Worm (Caenorhabditis elegans) whole organism, young adult: ENCODE results near the gene B0495.7.

Experiments
- B0035.1 ChIP-seq: sonication (generic microtip); optimal IDR thresholded peaks from 2 replicates; lab custom pipeline; 2016; ENCODE audit warnings: missing genetic modification characterization, mild to moderate bottlenecking, missing compliant biosample characterization, missing genotype, missing genetic modification reagents
- ama-1 ChIP-seq, 3 experiments: fragments of 150-350 bp in 1 of 3; sonication (generic microtip) in 2 of 3; optimal IDR thresholded peaks; 2 replicates each; lab custom pipeline; 2014 to 2018; ENCODE audit warnings: missing biosample characterization in 2 of 3, missing genetic modification characterization in 2 of 3, missing genetic modification reagents in 2 of 3
- ceh-27 ChIP-seq: fragments of 200-800 bp; sonication (Bioruptor generic); optimal IDR thresholded peaks from 2 replicates; lab custom pipeline; 2018; ENCODE audit warnings: mild to moderate bottlenecking, missing genetic modification characterization, moderate library complexity, missing compliant biosample characterization
- ceh-58 ChIP-seq: fragments of 200-800 bp; sonication (Bioruptor generic); IDR thresholded peaks from 2 replicates; pipeline ENCODE4 v1.3.6; 2022; ENCODE audit warnings: missing genetic modification characterization, missing compliant biosample characterization
- ceh-91 ChIP-seq: fragments of 200-800 bp; sonication (Bioruptor generic); IDR thresholded peaks from 2 replicates; pipeline ENCODE4 v1.3.6; 2022; ENCODE audit warnings: missing genetic modification reagents, missing genetic modification characterization, missing compliant biosample characterization
- let-607 ChIP-seq, 2 experiments: fragments of 200-800 bp in 1 of 2; sonication (Bioruptor generic) in 1 of 2; sonication (generic microtip) in 1 of 2; optimal IDR thresholded peaks; 2 replicates each; lab custom pipeline; 2016 to 2018; ENCODE audit warnings: mild to moderate bottlenecking in 2 of 2, missing compliant biosample characterization in 2 of 2, missing genetic modification characterization in 2 of 2, moderate library complexity in 2 of 2, missing genotype in 1 of 2
- madf-10 ChIP-seq: sonication (generic microtip); optimal IDR thresholded peaks from 2 replicates; lab custom pipeline; 2016; ENCODE audit warnings: mild to moderate bottlenecking, missing genetic modification characterization, missing compliant biosample characterization
- mes-4 ChIP-seq: sonication (generic microtip); optimal IDR thresholded peaks from 2 replicates; lab custom pipeline; 2016; ENCODE audit warnings: missing genotype, missing genetic modification characterization, missing compliant biosample characterization
- mxl-1 ChIP-seq: sonication (generic microtip); optimal IDR thresholded peaks from 2 replicates; lab custom pipeline; 2016; ENCODE audit warnings: missing genetic modification characterization, missing compliant biosample characterization
- rcor-1 ChIP-seq: fragments of 200-800 bp; sonication (Bioruptor generic); IDR thresholded peaks from 2 replicates; pipeline ENCODE4 v1.3.6; 2022; ENCODE audit warnings: missing genetic modification reagents, missing genetic modification characterization, missing compliant biosample characterization
- repo-1 ChIP-seq: sonication (generic microtip); optimal IDR thresholded peaks from 2 replicates; lab custom pipeline; 2017; ENCODE audit warnings: mild to moderate bottlenecking, missing genetic modification characterization, missing compliant biosample characterization
- snpc-1.1 ChIP-seq: sonication (generic microtip); optimal IDR thresholded peaks from 2 replicates; lab custom pipeline; 2017; ENCODE audit warnings: missing genetic modification characterization, mild to moderate bottlenecking, missing compliant biosample characterization, antibody characterized with exemption, moderate library complexity, missing genotype, missing genetic modification reagents; ENCODE audit not compliant: insufficient read depth

DNA sequence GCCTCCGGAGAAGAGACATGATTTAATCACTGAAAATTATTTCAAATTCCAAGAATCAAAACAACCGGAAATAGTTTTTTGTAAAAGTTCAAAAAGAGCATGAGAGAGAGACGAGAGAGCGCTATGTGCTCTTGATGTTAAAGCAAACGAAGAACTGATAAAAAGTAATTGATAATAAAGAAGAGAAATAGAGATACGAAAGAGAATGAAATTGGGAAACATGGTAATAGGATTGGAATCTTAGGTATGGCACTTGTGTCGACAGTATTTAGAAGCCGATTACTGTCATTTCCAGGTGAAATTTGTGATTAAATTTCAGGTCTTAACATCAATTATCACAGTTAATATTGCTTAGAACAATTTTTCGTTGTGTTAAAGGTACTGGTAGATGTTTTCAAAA, 11.1 kb downstream of the B0495.7 start, which contains the start of gene nhx-2:
- TF ChIP-seq ama-1 (optimal IDR thresholded peaks at IDR 0.05; lab: Kevin White, UChicago): no peak
- TF ChIP-seq ama-1 (GFP tag; optimal IDR thresholded peaks at IDR 0.05; lab: Kevin White, UChicago): no peak
- no peak for TF ChIP-seq let-607 (tag; optimal IDR thresholded peaks at IDR 0.05; lab: Kevin White, UChicago)
- TF ChIP-seq B0035.1 (tag; lab: Kevin White, UChicago): no peak
- no peak for TF ChIP-seq ceh-91 (GFP tag; lab: Robert Waterston, UW)
- no peak for TF ChIP-seq repo-1 (tag; lab: Kevin White, UChicago)
- no peak for TF ChIP-seq ceh-27 (GFP tag; lab: Kevin White, UChicago)
- TF ChIP-seq mes-4 (tag; lab: Kevin White, UChicago): no peak
- TF ChIP-seq ceh-58 (GFP tag; lab: Robert Waterston, UW): no peak
- no peak for TF ChIP-seq mxl-1 (tag; lab: Kevin White, UChicago)
- no peak for TF ChIP-seq madf-10 (tag; lab: Kevin White, UChicago)
- TF ChIP-seq snpc-1.1 (tag; lab: Kevin White, UChicago): no peak
- TF ChIP-seq rcor-1: no peak
